Worm (Caenorhabditis elegans): ENCODE results near the gene vamp-7.

DNA sequence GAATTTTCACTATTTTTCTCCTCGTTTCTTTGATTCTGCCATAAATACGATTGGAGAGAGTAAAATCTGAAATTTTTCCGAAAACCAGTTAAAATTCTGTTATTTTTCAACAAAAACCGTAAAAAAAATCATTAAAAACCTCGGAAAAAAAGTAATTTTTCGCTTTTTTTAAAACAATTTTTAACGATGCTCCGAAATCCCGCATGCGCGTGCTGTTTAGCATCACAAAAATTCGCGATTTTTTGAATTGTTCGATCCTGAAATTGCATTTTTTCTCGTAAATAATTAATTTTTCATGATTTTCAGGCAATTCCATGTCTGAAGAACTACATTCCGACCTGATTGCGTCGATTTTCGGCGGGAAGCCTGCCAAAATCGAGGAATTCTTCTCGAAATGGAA, 34.8 kb downstream of the vamp-7 start, which contains the start of gene ric-8:
- TF ChIP-seq ceh-36 (tag; optimal IDR thresholded peaks at IDR 0.05) (no peak), ama-1 (optimal IDR thresholded peaks at IDR 0.05) (no peak), scrt-1 (GFP tag; IDR thresholded peaks at IDR 0.05) (no peak), pes-1 (GFP tag; IDR thresholded peaks at IDR 0.05) (no peak), hnd-1 (tag; optimal IDR thresholded peaks at IDR 0.05) (no peak)
